Worm (Caenorhabditis elegans) whole organism, young adult: ENCODE data around the gene F48F5.8.

Experiments used
- aptf-3 ChIP-seq: fragments of 200-800 bp; sonication (Bioruptor generic); IDR thresholded peaks from 2 replicates; pipeline ENCODE4 v1.3.6; 2022; ENCODE audit warnings: missing genetic modification characterization, missing compliant biosample characterization
- attf-3 ChIP-seq: fragments of 200-800 bp; sonication (Bioruptor generic); conservative IDR thresholded peaks from 2 replicates; pipeline ENCODE4 v1.3.6; 2022; ENCODE audit warnings: missing genetic modification reagents, missing genetic modification characterization, missing compliant biosample characterization
- ceh-27 ChIP-seq: fragments of 200-800 bp; sonication (Bioruptor generic); optimal IDR thresholded peaks from 2 replicates; lab custom pipeline; 2018; ENCODE audit warnings: mild to moderate bottlenecking, missing genetic modification characterization, moderate library complexity, missing compliant biosample characterization
- ekl-4 ChIP-seq: fragments of 200-800 bp; sonication (Bioruptor generic); IDR thresholded peaks from 2 replicates; pipeline ENCODE4 v1.3.6; 2022; ENCODE audit warnings: missing genetic modification reagents, missing genetic modification characterization, missing compliant biosample characterization
- lsy-27 ChIP-seq: sonication (generic microtip); optimal IDR thresholded peaks from 2 replicates; lab custom pipeline; 2017; ENCODE audit warnings: missing genetic modification characterization, mild to moderate bottlenecking, missing compliant biosample characterization, antibody characterized with exemption, missing genotype, borderline replicate concordance; ENCODE audit not compliant: insufficient read depth
- snpc-1.1 ChIP-seq: sonication (generic microtip); optimal IDR thresholded peaks from 2 replicates; lab custom pipeline; 2017; ENCODE audit warnings: missing genetic modification characterization, mild to moderate bottlenecking, missing compliant biosample characterization, antibody characterized with exemption, moderate library complexity, missing genotype, missing genetic modification reagents; ENCODE audit not compliant: insufficient read depth
- somi-1 ChIP-seq: fragments of 200-800 bp; sonication (Bioruptor generic); optimal IDR thresholded peaks from 2 replicates; lab custom pipeline; 2018; ENCODE audit warnings: mild to moderate bottlenecking, missing genetic modification characterization, missing compliant biosample characterization
- sptf-2 ChIP-seq: fragments of 200-800 bp; sonication (Bioruptor generic); optimal IDR thresholded peaks from 2 replicates; lab custom pipeline; 2018; ENCODE audit warnings: mild to moderate bottlenecking, missing genetic modification characterization, missing compliant biosample characterization

- no peak for TF ChIP-seq lsy-27 (tag; lab: Kevin White, UChicago)
- TF ChIP-seq aptf-3 (GFP tag; lab: Robert Waterston, UW): no peak
- TF ChIP-seq somi-1: no peak
- no peak for TF ChIP-seq sptf-2
- no peak for TF ChIP-seq ceh-27
- no peak for TF ChIP-seq attf-3 (GFP tag; lab: Robert Waterston, UW)
- TF ChIP-seq ekl-4 (GFP tag; lab: Robert Waterston, UW): no peak
- no peak for TF ChIP-seq snpc-1.1 (tag; lab: Kevin White, UChicago)
These were observed 28.7 kb downstream of the F48F5.8 start, which contains the start of gene srd-70 for ce11 chrV:20453811-20454210.
